Worm (Caenorhabditis elegans) whole organism, young adult: ENCODE results near the gene K04G11.3.

ENCODE experiments used
- F39B2.1 ChIP-seq: fragments of 200-800 bp; sonication (Bioruptor generic); IDR thresholded peaks from 2 replicates; pipeline ENCODE4 v1.3.6; 2022; ENCODE audit warnings: missing genetic modification reagents, missing genetic modification characterization, missing compliant biosample characterization
- F49E8.2 ChIP-seq: sonication (generic microtip); optimal IDR thresholded peaks from 3 replicates; lab custom pipeline; 2017; ENCODE audit warnings: missing genetic modification characterization, mild to moderate bottlenecking, missing compliant biosample characterization, antibody characterized with exemption, moderate library complexity; ENCODE audit not compliant: insufficient read depth
- F52B5.7 ChIP-seq: sonication (generic microtip); optimal IDR thresholded peaks from 2 replicates; lab custom pipeline; 2016; ENCODE audit warnings: mild to moderate bottlenecking, missing genetic modification characterization, missing compliant biosample characterization
- F55B11.4 ChIP-seq: sonication (generic microtip); optimal IDR thresholded peaks from 2 replicates; lab custom pipeline; 2016; ENCODE audit warnings: missing compliant biosample characterization, missing genetic modification characterization, borderline replicate concordance; ENCODE audit not compliant: insufficient read depth
- T26A5.8 ChIP-seq: sonication (generic microtip); optimal IDR thresholded peaks from 2 replicates; lab custom pipeline; 2016; ENCODE audit warnings: missing genetic modification characterization, missing compliant biosample characterization
- Y67H2A.10 ChIP-seq: fragments of 200-800 bp; sonication (Bioruptor generic); conservative IDR thresholded peaks from 2 replicates; pipeline ENCODE4 v1.3.6; 2022; ENCODE audit warnings: missing genetic modification reagents, missing genetic modification characterization, missing compliant biosample characterization
- aptf-2 ChIP-seq: fragments of 200-800 bp; sonication (Bioruptor generic); conservative IDR thresholded peaks from 2 replicates; pipeline ENCODE4 v1.3.6; 2022; ENCODE audit warnings: missing genetic modification reagents, missing genetic modification characterization, missing compliant biosample characterization
- attf-5 ChIP-seq: fragments of 200-800 bp; sonication (Bioruptor generic); optimal IDR thresholded peaks from 2 replicates; lab custom pipeline; 2018; ENCODE audit warnings: mild to moderate bottlenecking, missing genetic modification characterization, missing compliant biosample characterization
- ccch-3 ChIP-seq: fragments of 200-800 bp; sonication (Bioruptor generic); optimal IDR thresholded peaks from 2 replicates; lab custom pipeline; 2018; ENCODE audit warnings: mild to moderate bottlenecking, missing genetic modification characterization, missing compliant biosample characterization
- cebp-1 ChIP-seq, 2 experiments: fragments of 200-800 bp in 1 of 2; sonication (Bioruptor generic) in 1 of 2; sonication (generic microtip) in 1 of 2; IDR thresholded peaks in 1 of 2; optimal IDR thresholded peaks in 1 of 2; 2 replicates each; pipeline versions ENCODE4 v1.3.6 to Lab custom; 2017 to 2022; ENCODE audit warnings: missing compliant biosample characterization in 2 of 2, missing genetic modification characterization in 2 of 2, mild to moderate bottlenecking in 1 of 2, missing genetic modification reagents in 1 of 2, moderate library complexity in 1 of 2
- cebp-2 ChIP-seq: fragments of 200-800 bp; sonication (Bioruptor generic); IDR thresholded peaks from 2 replicates; pipeline ENCODE4 v1.3.6; 2022; ENCODE audit warnings: missing genetic modification characterization, missing compliant biosample characterization
- ceh-100 ChIP-seq: fragments of 200-800 bp; sonication (Bioruptor generic); IDR thresholded peaks from 2 replicates; pipeline ENCODE4 v1.3.6; 2022; ENCODE audit warnings: missing genetic modification reagents, missing genetic modification characterization, missing compliant biosample characterization
- die-1 ChIP-seq: sonication (generic microtip); optimal IDR thresholded peaks from 2 replicates; lab custom pipeline; 2016; ENCODE audit warnings: missing genotype, mild to moderate bottlenecking, missing genetic modification characterization, missing compliant biosample characterization
- dox-1 ChIP-seq: fragments of 200-800 bp; sonication (Bioruptor generic); IDR thresholded peaks from 2 replicates; pipeline ENCODE4 v1.3.6; 2022; ENCODE audit warnings: missing genetic modification reagents, missing genetic modification characterization, missing compliant biosample characterization
- efl-1 ChIP-seq: fragments of 150-350 bp; optimal IDR thresholded peaks from 2 replicates; lab custom pipeline; 2014; ENCODE audit warnings: missing biosample characterization, missing genetic modification reagents, missing genetic modification characterization
- egrh-3 ChIP-seq: fragments of 200-800 bp; sonication (Bioruptor generic); IDR thresholded peaks from 2 replicates; pipeline ENCODE4 v1.3.6; 2022; ENCODE audit warnings: missing genetic modification reagents, missing genetic modification characterization, missing compliant biosample characterization
- ets-4 ChIP-seq: fragments of 200-800 bp; sonication (Bioruptor generic); optimal IDR thresholded peaks from 2 replicates; lab custom pipeline; 2018; ENCODE audit warnings: mild to moderate bottlenecking, missing genetic modification characterization, missing compliant biosample characterization
- fkh-3 ChIP-seq: sonication (generic microtip); optimal IDR thresholded peaks from 2 replicates; lab custom pipeline; 2016; ENCODE audit warnings: mild to moderate bottlenecking, missing genetic modification characterization, missing compliant biosample characterization
- lin-40 ChIP-seq: sonication (generic microtip); optimal IDR thresholded peaks from 2 replicates; lab custom pipeline; 2016; ENCODE audit warnings: missing genetic modification characterization, mild to moderate bottlenecking, missing compliant biosample characterization, missing genotype, missing genetic modification reagents
- madf-10 ChIP-seq: sonication (generic microtip); optimal IDR thresholded peaks from 2 replicates; lab custom pipeline; 2016; ENCODE audit warnings: mild to moderate bottlenecking, missing genetic modification characterization, missing compliant biosample characterization
- nfyb-1 ChIP-seq: fragments of 200-800 bp; sonication (Bioruptor generic); IDR thresholded peaks from 2 replicates; pipeline ENCODE4 v1.3.6; 2022; ENCODE audit warnings: missing genetic modification reagents, missing genetic modification characterization, missing compliant biosample characterization
- pha-4 ChIP-seq: fragments of 150-350 bp; sonication (generic microtip); optimal IDR thresholded peaks from 2 replicates; lab custom pipeline; 2014; ENCODE audit warnings: missing biosample characterization, missing genetic modification reagents, missing genetic modification characterization
- snpc-1.1 ChIP-seq: sonication (generic microtip); optimal IDR thresholded peaks from 2 replicates; lab custom pipeline; 2017; ENCODE audit warnings: missing genetic modification characterization, mild to moderate bottlenecking, missing compliant biosample characterization, antibody characterized with exemption, moderate library complexity, missing genotype, missing genetic modification reagents; ENCODE audit not compliant: insufficient read depth
- snpc-3.4 ChIP-seq: sonication (generic microtip); optimal IDR thresholded peaks from 2 replicates; lab custom pipeline; 2017; ENCODE audit warnings: missing genetic modification characterization, mild to moderate bottlenecking, missing compliant biosample characterization, antibody characterized with exemption, moderate library complexity, missing genotype, missing genetic modification reagents
- snpc-4 ChIP-seq, 5 experiments: fragments of 150-350 bp in 1 of 5; sonication (generic microtip) in 4 of 5; optimal IDR thresholded peaks; 2 replicates each; lab custom pipeline; 2014 to 2018; ENCODE audit warnings: missing genetic modification characterization in 5 of 5, missing biosample characterization in 3 of 5, antibody characterized with exemption in 2 of 5, mild to moderate bottlenecking in 2 of 5, missing compliant biosample characterization in 2 of 5, missing genotype in 2 of 5, moderate library complexity in 2 of 5, missing genetic modification reagents in 1 of 5
- sptf-2 ChIP-seq: fragments of 200-800 bp; sonication (Bioruptor generic); optimal IDR thresholded peaks from 2 replicates; lab custom pipeline; 2018; ENCODE audit warnings: mild to moderate bottlenecking, missing genetic modification characterization, missing compliant biosample characterization
- xnd-1 ChIP-seq: sonication (generic microtip); optimal IDR thresholded peaks from 2 replicates; lab custom pipeline; 2016; ENCODE audit warnings: missing genotype, missing genetic modification reagents, missing genetic modification characterization, missing compliant biosample characterization
- zim-3 ChIP-seq: sonication (generic microtip); optimal IDR thresholded peaks from 2 replicates; lab custom pipeline; 2017; ENCODE audit warnings: mild to moderate bottlenecking, missing genetic modification characterization, moderate library complexity, missing compliant biosample characterization
- ztf-28 ChIP-seq: fragments of 200-800 bp; sonication (Bioruptor generic); IDR thresholded peaks from 2 replicates; pipeline ENCODE4 v1.3.6; 2022; ENCODE audit warnings: missing genetic modification reagents, missing genetic modification characterization, missing compliant biosample characterization

The K04G11.3 gene

DNA sequence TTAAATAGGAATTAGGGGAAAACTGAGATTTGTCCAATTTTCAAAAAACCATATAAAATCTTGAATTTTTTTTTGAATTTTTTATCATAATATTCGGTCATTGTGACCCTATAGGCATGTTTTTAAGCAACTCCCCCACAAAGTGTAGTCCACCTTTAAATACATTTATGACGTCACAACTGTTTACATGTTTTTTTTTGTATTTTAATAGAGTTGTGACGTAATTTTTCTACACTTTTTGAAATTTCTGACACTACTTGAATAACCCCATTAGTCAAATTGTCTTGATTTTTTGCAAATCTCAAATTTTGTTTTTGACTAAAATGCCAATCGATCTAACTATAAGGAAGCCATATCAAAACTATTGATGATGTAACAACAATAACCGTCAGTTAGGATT, 18.6 kb upstream of the K04G11.3 start:
- no peak for TF ChIP-seq nfyb-1 (GFP tag; lab: Robert Waterston, UW)
- TF ChIP-seq pha-4 (tag; lab: Kevin White, UChicago), result no peak
- TF ChIP-seq zim-3 (tag; lab: Kevin White, UChicago), result no peak
- TF ChIP-seq T26A5.8 (tag; lab: Kevin White, UChicago), result no peak
- TF ChIP-seq aptf-2 (GFP tag; lab: Robert Waterston, UW), result no peak

DNA sequence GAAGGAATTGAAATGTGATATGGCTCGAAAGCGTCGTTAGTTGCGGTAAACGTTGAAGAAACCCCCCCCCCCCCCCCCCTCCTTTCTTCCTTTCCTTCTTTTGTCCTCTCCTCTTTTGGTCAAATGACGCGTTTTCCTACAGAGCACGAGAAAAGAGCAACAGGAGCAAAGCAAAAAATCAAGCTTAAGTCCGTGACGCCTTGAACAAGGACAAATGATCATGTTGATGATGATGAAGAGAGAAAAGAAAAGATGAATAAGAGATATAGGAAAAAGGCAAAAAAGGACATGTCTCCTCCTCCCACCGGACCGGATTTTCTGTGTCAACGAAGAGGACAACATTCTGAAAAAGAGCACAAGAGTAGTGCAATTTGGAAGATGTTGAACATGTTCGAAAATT, 12.1 kb upstream of the K04G11.3 start:
- no peak for TF ChIP-seq ets-4 (GFP tag; lab: Kevin White, UChicago)
- TF ChIP-seq die-1, result no peak
- no peak for TF ChIP-seq sptf-2 (GFP tag; lab: Kevin White, UChicago)
- no peak for TF ChIP-seq F39B2.1
- TF ChIP-seq ztf-28 (GFP tag; lab: Robert Waterston, UW), result no peak
- TF ChIP-seq fkh-3, result no peak
- TF ChIP-seq cebp-1 (GFP tag; IDR thresholded peaks at IDR 0.05; lab: Robert Waterston, UW), result no peak
- no peak for TF ChIP-seq cebp-1 (tag; optimal IDR thresholded peaks at IDR 0.05; lab: Kevin White, UChicago)
- TF ChIP-seq xnd-1 (tag; lab: Kevin White, UChicago), result no peak
- no peak for TF ChIP-seq egrh-3
- TF ChIP-seq cebp-2 (GFP tag; lab: Robert Waterston, UW), result no peak
- no peak for TF ChIP-seq F55B11.4
- TF ChIP-seq ccch-3 (GFP tag; lab: Kevin White, UChicago), result no peak
- TF ChIP-seq madf-10 (tag; lab: Kevin White, UChicago), result no peak
- TF ChIP-seq F49E8.2 (tag; lab: Kevin White, UChicago), result no peak

DNA sequence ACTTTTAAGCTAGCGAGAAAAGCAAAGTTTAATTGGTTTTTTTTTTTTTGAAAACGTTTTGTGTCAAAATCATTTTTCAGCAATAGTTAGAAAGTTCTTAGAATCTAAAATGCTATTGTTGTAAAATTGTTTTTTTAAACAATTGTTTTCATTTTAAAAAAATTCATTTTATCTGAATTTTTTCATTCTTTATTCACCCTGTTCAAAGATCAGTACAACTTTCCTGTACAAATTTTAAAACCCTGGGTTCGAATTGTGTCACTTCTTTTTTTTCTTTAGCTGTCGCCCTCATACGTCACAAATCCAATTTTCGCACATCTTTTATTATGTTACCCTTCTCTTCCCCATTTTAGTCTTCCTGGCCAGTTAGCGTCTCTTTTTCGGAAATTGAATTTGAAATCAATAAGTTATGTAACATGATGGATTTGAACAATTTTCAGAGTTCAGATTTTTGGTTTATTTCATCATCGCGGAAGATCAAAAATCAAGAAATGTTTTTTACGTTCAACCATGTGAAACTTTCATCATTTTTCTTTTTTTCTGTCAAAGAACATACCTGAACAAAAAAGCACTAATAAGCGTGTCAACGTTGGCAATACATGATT, 9.3 kb upstream of the K04G11.3 start:
- TF ChIP-seq lin-40, result peak; percentile 42
- TF ChIP-seq snpc-3.4 (tag; lab: Kevin White, UChicago), result no peak
- no peak for TF ChIP-seq Y67H2A.10 (GFP tag; lab: Robert Waterston, UW)
- no peak for TF ChIP-seq cebp-1 (GFP tag; IDR thresholded peaks at IDR 0.05; lab: Robert Waterston, UW)
- TF ChIP-seq cebp-1 (tag; optimal IDR thresholded peaks at IDR 0.05; lab: Kevin White, UChicago), result peak; percentile 73
- no peak for TF ChIP-seq dox-1 (GFP tag; lab: Robert Waterston, UW)

- TF ChIP-seq ceh-100 (GFP tag; lab: Robert Waterston, UW) (no peak), snpc-1.1 (tag; lab: Kevin White, UChicago) (peak; percentile 31), snpc-4 (GFP tag; optimal IDR thresholded peaks at IDR 0.05; lab: Kevin White, UChicago) (peak; percentile 7), snpc-4 (tag; optimal IDR thresholded peaks at IDR 0.05; lab: Kevin White, UChicago) (peak in 2 of 4 experiments; percentile 55 to 73), F52B5.7 (tag; lab: Kevin White, UChicago) (no peak), F49E8.2 (tag; lab: Kevin White, UChicago) (no peak), efl-1 (GFP tag; lab: Kevin White, UChicago) (no peak)
These were observed 7.6 kb upstream of the K04G11.3 start for ce11 chrX:14355034-14355433.

ce11 chrX:14349690-14350168, 2.3 kb upstream of the K04G11.3 start, which contains the start of gene wdr-5.2:
Gene wdr-5.2 (plus strand): TSS chrX:14350118.
- TF ChIP-seq cebp-2 (GFP tag; lab: Robert Waterston, UW), result no peak
- TF ChIP-seq attf-5 (GFP tag; lab: Kevin White, UChicago), result peak; percentile 37
